Fruit fly (Drosophila melanogaster) whole organism, embryonic: ENCODE results near the gene CG15249.

Experiments
- Bdp1 ChIP-seq: fragments of 200-800 bp; sonication (Bioruptor generic); optimal IDR thresholded peaks from 3 replicates; lab custom pipeline; 2016; ENCODE audit warnings: missing biosample characterization, missing genetic modification characterization
- CG10267 ChIP-seq: fragments of 200-800 bp; sonication (Bioruptor generic); optimal IDR thresholded peaks from 2 replicates; lab custom pipeline; 2018; ENCODE audit warnings: missing biosample characterization, mild to moderate bottlenecking, missing genetic modification characterization, moderate library complexity
- CG10431 ChIP-seq: fragments of 200-800 bp; sonication (Bioruptor generic); optimal IDR thresholded peaks from 3 replicates; lab custom pipeline; 2018; ENCODE audit warnings: missing biosample characterization, mild to moderate bottlenecking, missing genetic modification characterization
- CG11398 ChIP-seq: fragments of 200-800 bp; sonication (Bioruptor generic); optimal IDR thresholded peaks from 2 replicates; lab custom pipeline; 2016; ENCODE audit warnings: missing biosample characterization, missing genetic modification characterization
- CG12659 ChIP-seq: fragments of 200-800 bp; sonication (Bioruptor generic); optimal IDR thresholded peaks from 3 replicates; lab custom pipeline; 2017; ENCODE audit warnings: mild to moderate bottlenecking, missing biosample characterization, missing genetic modification reagents, missing genetic modification characterization
- CG13287 ChIP-seq: fragments of 200-800 bp; sonication (Bioruptor generic); IDR thresholded peaks from 2 replicates; pipeline ENCODE4 v1.3.6; 2022; ENCODE audit warnings: missing biosample characterization, missing genetic modification characterization; ENCODE audit not compliant: partially characterized antibody
- CG15011 ChIP-seq: fragments of 200-800 bp; sonication (Bioruptor generic); optimal IDR thresholded peaks from 3 replicates; lab custom pipeline; 2018; ENCODE audit warnings: missing biosample characterization, mild to moderate bottlenecking, missing genetic modification characterization
- CG15269 ChIP-seq: fragments of 200-800 bp; sonication (Bioruptor generic); optimal IDR thresholded peaks from 2 replicates; lab custom pipeline; 2018; ENCODE audit warnings: missing biosample characterization, mild to moderate bottlenecking, missing genetic modification characterization, moderate library complexity
- CG15601 ChIP-seq: fragments of 200-800 bp; sonication (Bioruptor generic); optimal IDR thresholded peaks from 3 replicates; lab custom pipeline; 2019; ENCODE audit warnings: missing biosample characterization, mild to moderate bottlenecking, missing genetic modification characterization, moderate library complexity
- CG16779 ChIP-seq: fragments of 200-800 bp; sonication (Bioruptor generic); IDR thresholded peaks from 2 replicates; pipeline ENCODE4 v1.3.6; 2022; ENCODE audit warnings: missing biosample characterization, missing genetic modification characterization
- CG17328 ChIP-seq: fragments of 200-800 bp; sonication (Bioruptor generic); IDR thresholded peaks from 2 replicates; pipeline ENCODE4 v1.3.6; 2022; ENCODE audit warnings: missing biosample characterization, missing genetic modification characterization
- CG2202 ChIP-seq: fragments of 200-800 bp; sonication (Bioruptor generic); optimal IDR thresholded peaks from 2 replicates; lab custom pipeline; 2018; ENCODE audit warnings: missing biosample characterization, mild to moderate bottlenecking, missing genetic modification characterization
- CG2678 ChIP-seq: fragments of 200-800 bp; sonication (Bioruptor generic); optimal IDR thresholded peaks from 3 replicates; lab custom pipeline; 2019; ENCODE audit warnings: missing biosample characterization, mild to moderate bottlenecking, missing genetic modification characterization, moderate library complexity
- CG2712 ChIP-seq: fragments of 200-800 bp; optimal IDR thresholded peaks from 3 replicates; lab custom pipeline; 2019; ENCODE audit warnings: missing biosample characterization, mild to moderate bottlenecking, missing genetic modification characterization, moderate library complexity
- CG30020 ChIP-seq: fragments of 200-800 bp; optimal IDR thresholded peaks from 2 replicates; lab custom pipeline; 2019; ENCODE audit warnings: missing biosample characterization, mild to moderate bottlenecking, missing genetic modification characterization, moderate library complexity
- CG34224 ChIP-seq: fragments of 200-800 bp; sonication (Bioruptor generic); IDR thresholded peaks from 3 replicates; pipeline ENCODE4 v1.3.6; 2022; ENCODE audit warnings: missing biosample characterization, missing genetic modification characterization; ENCODE audit not compliant: partially characterized antibody
- CG3847 ChIP-seq: fragments of 200-800 bp; sonication (Bioruptor generic); IDR thresholded peaks from 2 replicates; pipeline ENCODE4 v1.3.6; 2022; ENCODE audit warnings: missing biosample characterization, missing genetic modification characterization
- CG4328 ChIP-seq: fragments of 200-800 bp; sonication (Bioruptor generic); optimal IDR thresholded peaks from 3 replicates; lab custom pipeline; 2017; ENCODE audit warnings: missing biosample characterization, missing genetic modification reagents, missing genetic modification characterization
- CG8281 ChIP-seq: fragments of 200-800 bp; sonication (Bioruptor generic); optimal IDR thresholded peaks from 2 replicates; lab custom pipeline; 2018; ENCODE audit warnings: missing biosample characterization, mild to moderate bottlenecking, missing genetic modification characterization, moderate library complexity
- CG9215 ChIP-seq: fragments of 200-800 bp; sonication (Bioruptor generic); IDR thresholded peaks from 2 replicates; pipeline ENCODE4 v1.3.6; 2022; ENCODE audit warnings: missing biosample characterization, missing genetic modification characterization
- CG9609 ChIP-seq: fragments of 200-800 bp; sonication (Bioruptor generic); optimal IDR thresholded peaks from 3 replicates; lab custom pipeline; 2016; ENCODE audit warnings: missing biosample characterization, missing genetic modification characterization
- Dip2 ChIP-seq: fragments of 200-800 bp; sonication (Bioruptor generic); IDR thresholded peaks from 2 replicates; pipeline ENCODE4 v1.3.6; 2022; ENCODE audit warnings: missing biosample characterization, missing genetic modification characterization
- E2f2 ChIP-seq: fragments of 200-800 bp; sonication (Bioruptor generic); IDR thresholded peaks from 2 replicates; pipeline ENCODE4 v1.3.6; 2022; ENCODE audit warnings: missing biosample characterization, missing genetic modification characterization
- HHEX ChIP-seq: fragments of 200-800 bp; sonication (Bioruptor generic); optimal IDR thresholded peaks from 3 replicates; lab custom pipeline; 2017; ENCODE audit warnings: missing biosample characterization, mild to moderate bottlenecking, missing genetic modification characterization, missing genetic modification reagents
- Hr3 ChIP-seq: fragments of 200-800 bp; sonication (Bioruptor generic); optimal IDR thresholded peaks from 3 replicates; lab custom pipeline; 2016; ENCODE audit warnings: missing biosample characterization, missing genetic modification characterization
- Hr51 ChIP-seq, 2 experiments: fragments of 200-800 bp; sonication (Bioruptor generic); optimal IDR thresholded peaks; 2 replicates in 1 of 2; 3 replicates in 1 of 2; lab custom pipeline; 2016 to 2018; ENCODE audit warnings: missing biosample characterization in 2 of 2, missing genetic modification characterization in 2 of 2, mild to moderate bottlenecking in 1 of 2, moderate library complexity in 1 of 2
- Kr ChIP-seq: fragments of 200-800 bp; sonication (Bioruptor generic); optimal IDR thresholded peaks from 2 replicates; lab custom pipeline; 2017; ENCODE audit warnings: missing biosample characterization, mild to moderate bottlenecking, missing genetic modification characterization
- NK7.1 ChIP-seq: fragments of 200-800 bp; sonication (Bioruptor generic); optimal IDR thresholded peaks from 3 replicates; lab custom pipeline; 2016; ENCODE audit warnings: missing biosample characterization, missing genetic modification characterization
- Poxn ChIP-seq: fragments of 200-800 bp; sonication (Bioruptor generic); IDR thresholded peaks from 2 replicates; pipeline ENCODE4 v1.3.6; 2022; ENCODE audit warnings: missing biosample characterization, missing genetic modification characterization
- Sry-δ ChIP-seq: fragments of 200-800 bp; sonication (Bioruptor generic); optimal IDR thresholded peaks from 2 replicates; lab custom pipeline; 2016; ENCODE audit warnings: missing biosample characterization, missing genetic modification characterization
- Taf1 ChIP-seq: fragments of 200-800 bp; sonication (Bioruptor generic); IDR thresholded peaks from 2 replicates; pipeline ENCODE4 v1.3.6; 2022; ENCODE audit warnings: missing biosample characterization, missing genetic modification characterization
- abd-A ChIP-seq: fragments of 200-800 bp; sonication (Bioruptor generic); optimal IDR thresholded peaks from 3 replicates; lab custom pipeline; 2019; ENCODE audit warnings: missing biosample characterization, mild to moderate bottlenecking, missing genetic modification characterization, moderate library complexity
- bbx ChIP-seq: fragments of 200-800 bp; sonication (Bioruptor generic); IDR thresholded peaks from 2 replicates; pipeline ENCODE4 v1.3.6; 2022; ENCODE audit warnings: missing biosample characterization, missing genetic modification characterization; ENCODE audit not compliant: partially characterized antibody
- cg ChIP-seq: fragments of 200-800 bp; sonication (Bioruptor generic); optimal IDR thresholded peaks from 3 replicates; lab custom pipeline; 2019; ENCODE audit warnings: missing biosample characterization, mild to moderate bottlenecking, missing genetic modification characterization, moderate library complexity
- chif ChIP-seq, 2 experiments: fragments of 200-800 bp; sonication (Bioruptor generic); optimal IDR thresholded peaks; 3 replicates each; lab custom pipeline; 2016; ENCODE audit warnings: missing biosample characterization in 2 of 2, missing genetic modification characterization in 2 of 2
- croc ChIP-seq: fragments of 200-800 bp; sonication (Bioruptor generic); conservative IDR thresholded peaks from 3 replicates; pipeline ENCODE4 v1.3.6; 2022; ENCODE audit warnings: missing biosample characterization, missing genetic modification characterization
- dm ChIP-seq: fragments of 200-800 bp; sonication (Bioruptor generic); optimal IDR thresholded peaks from 3 replicates; lab custom pipeline; 2016; ENCODE audit warnings: missing biosample characterization, missing genetic modification characterization
- fd102C ChIP-seq: fragments of 200-800 bp; sonication (Bioruptor generic); optimal IDR thresholded peaks from 2 replicates; lab custom pipeline; 2018; ENCODE audit warnings: missing biosample characterization, mild to moderate bottlenecking, missing genetic modification characterization, moderate library complexity
- fru ChIP-seq: fragments of >200 bp; optimal IDR thresholded peaks from 2 replicates; lab custom pipeline; 2017
- jing ChIP-seq: fragments of 200-800 bp; sonication (Bioruptor generic); optimal IDR thresholded peaks from 2 replicates; lab custom pipeline; 2018; ENCODE audit warnings: missing biosample characterization, mild to moderate bottlenecking, missing genetic modification characterization
- kah ChIP-seq: fragments of 200-800 bp; sonication (Bioruptor generic); optimal IDR thresholded peaks from 2 replicates; lab custom pipeline; 2018; ENCODE audit warnings: missing biosample characterization, mild to moderate bottlenecking, missing genetic modification characterization
- nau ChIP-seq: fragments of 200-800 bp; sonication (Bioruptor generic); optimal IDR thresholded peaks from 3 replicates; lab custom pipeline; 2017; ENCODE audit warnings: missing biosample characterization, mild to moderate bottlenecking, missing genetic modification characterization, missing genetic modification reagents
- nerfin-2 ChIP-seq: fragments of 200-800 bp; sonication (Bioruptor generic); IDR thresholded peaks from 2 replicates; pipeline ENCODE4 v1.3.6; 2022; ENCODE audit warnings: missing biosample characterization, missing genetic modification characterization; ENCODE audit not compliant: partially characterized antibody
- onecut ChIP-seq: fragments of 200-800 bp; sonication (Bioruptor generic); IDR thresholded peaks from 2 replicates; pipeline ENCODE4 v1.3.6; 2022; ENCODE audit warnings: missing biosample characterization, missing genetic modification characterization
- stwl ChIP-seq: fragments of 200-800 bp; sonication (Bioruptor generic); optimal IDR thresholded peaks from 3 replicates; lab custom pipeline; 2018; ENCODE audit warnings: missing biosample characterization, mild to moderate bottlenecking, missing genetic modification characterization, moderate library complexity
- sug ChIP-seq: fragments of 200-800 bp; optimal IDR thresholded peaks from 2 replicates; lab custom pipeline; 2019; ENCODE audit warnings: missing biosample characterization, mild to moderate bottlenecking, missing genetic modification characterization, moderate library complexity
- tx ChIP-seq: fragments of 200-800 bp; sonication (Bioruptor generic); optimal IDR thresholded peaks from 2 replicates; lab custom pipeline; 2016; ENCODE audit warnings: missing biosample characterization, missing genetic modification characterization
- zfh2 ChIP-seq: fragments of 200-800 bp; sonication (Bioruptor generic); optimal IDR thresholded peaks from 2 replicates; lab custom pipeline; 2016; ENCODE audit warnings: missing biosample characterization, missing genetic modification characterization

CG15249 gene

dm6 chrX:9875948-9876853 lies 23.2 kb downstream of the CG15249 start, which contains the start of gene CG15247 (continued):
- TF ChIP-seq CG12659 (GFP tag; lab: Kevin White, UChicago) (peak; percentile 62), zfh2 (GFP tag; lab: Kevin White, UChicago) (peak; percentile 66), croc (GFP tag; lab: Robert Waterston, UW) (peak; percentile 71), Bdp1 (GFP tag; lab: Kevin White, UChicago) (peak; percentile 8), CG15011 (GFP tag; lab: Kevin White, UChicago) (peak; percentile 21), CG16779 (GFP tag; lab: Robert Waterston, UW) (no peak), CG17328 (peak; percentile 69), jing (no peak), stwl (tag; lab: Kevin White, UChicago) (no peak), CG9609 (peak; percentile 35), tx (GFP tag; lab: Kevin White, UChicago) (peak; percentile 13), CG8281 (tag; lab: Kevin White, UChicago) (peak; percentile 56), sug (peak; percentile 40), Hr51 (GFP tag; optimal IDR thresholded peaks at IDR 0.05; lab: Kevin White, UChicago) (peak; percentile 20 to 77), NK7.1 (peak; percentile 37), E2f2 (GFP tag; lab: Robert Waterston, UW) (peak; percentile 42), kah (peak; percentile 22), CG2202 (tag; lab: Kevin White, UChicago) (peak; percentile 25), CG34224 (no peak), Hr3 (GFP tag; lab: Kevin White, UChicago) (peak; percentile 48), abd-A (no peak), Sry-δ (peak; percentile 13), CG13287 (GFP tag; lab: Robert Waterston, UW) (no peak), Dip2 (GFP tag; lab: Robert Waterston, UW) (no peak), CG15269 (peak; percentile 82), CG9215 (GFP tag; lab: Robert Waterston, UW) (peak; percentile 79), CG2712 (tag; lab: Kevin White, UChicago) (peak; percentile 73), fd102C (GFP tag; lab: Kevin White, UChicago) (no peak), CG10267 (tag; lab: Kevin White, UChicago) (peak; percentile 50), CG2678 (peak; percentile 85), CG30020 (tag; lab: Kevin White, UChicago) (no peak), CG4328 (GFP tag; lab: Kevin White, UChicago) (peak; percentile 54), nerfin-2 (GFP tag; lab: Robert Waterston, UW) (no peak), cg (peak; percentile 44), fru (no peak), HHEX (peak; percentile 30), chif (GFP tag; optimal IDR thresholded peaks at IDR 0.05; lab: Kevin White, UChicago) (peak; percentile 59 to 63), Poxn (GFP tag; lab: Robert Waterston, UW) (no peak), CG11398 (no peak), CG15601 (tag; lab: Kevin White, UChicago) (peak; percentile 61), nau (GFP tag; lab: Kevin White, UChicago) (peak; percentile 41), onecut (GFP tag; lab: Robert Waterston, UW) (peak; percentile 73), dm (GFP tag; lab: Kevin White, UChicago) (no peak), CG10431 (GFP tag; lab: Kevin White, UChicago) (peak; percentile 12), CG3847 (GFP tag; lab: Robert Waterston, UW) (peak; percentile 78), bbx (no peak), Taf1 (GFP tag; lab: Robert Waterston, UW) (peak; percentile 72; the same call in 1 of the 2 replicates), Kr (no peak)
